Fruit fly (Drosophila melanogaster): Measurements from ENCODE around the gene CG14441.

The CG14441 gene

dm6 chrX:6744088-6744487 lies 44.8 kb downstream of the CG14441 start, which contains the start of gene RpL17 (continued):
- TF ChIP-seq pum (GFP tag; optimal IDR thresholded peaks at IDR 0.05) (peak; percentile 69), chm (GFP tag; IDR thresholded peaks at IDR 0.05) (peak; percentile 93), CG18262 (tag; optimal IDR thresholded peaks at IDR 0.05) (peak; percentile 42), CG12071 (GFP tag; optimal IDR thresholded peaks at IDR 0.05) (peak; percentile 83), CG15479 (GFP tag; optimal IDR thresholded peaks at IDR 0.05) (no peak), sc (optimal IDR thresholded peaks at IDR 0.05) (no peak), sc (GFP tag; optimal IDR thresholded peaks at IDR 0.05) (peak; percentile 45), sqz (GFP tag; optimal IDR thresholded peaks at IDR 0.05) (peak; percentile 77), Xrp1 (GFP tag; IDR thresholded peaks at IDR 0.05) (peak; percentile 53; the same call in 1 of the 2 replicates), HLH3B (GFP tag; IDR thresholded peaks at IDR 0.05) (peak; percentile 70), onecut (GFP tag; IDR thresholded peaks at IDR 0.05) (peak; percentile 87), ttk (GFP tag; IDR thresholded peaks at IDR 0.05) (peak; percentile 78), MBD-R2 (GFP tag; IDR thresholded peaks at IDR 0.05) (peak; percentile 76), CG31365 (tag; optimal IDR thresholded peaks at IDR 0.05) (peak; percentile 62), CG9437 (GFP tag; optimal IDR thresholded peaks at IDR 0.05) (peak; percentile 71), pan (optimal IDR thresholded peaks at IDR 0.05) (no peak), pan (GFP tag; optimal IDR thresholded peaks at IDR 0.05 in 1 of 2, IDR thresholded peaks at IDR 0.05 in 1 of 2) (peak in 1 of 2 experiments; percentile 81), lilli (GFP tag; optimal IDR thresholded peaks at IDR 0.05) (peak; percentile 74), Oaz (GFP tag; IDR thresholded peaks at IDR 0.05) (peak; percentile 67; the same call in 1 of the 2 replicates), CG14441 (GFP tag; IDR thresholded peaks at IDR 0.05) (peak; percentile 96), unc-4 (GFP tag; IDR thresholded peaks at IDR 0.05; ENCODE audit: partially characterized antibody) (no peak), Dref (GFP tag; IDR thresholded peaks at IDR 0.05) (peak; percentile 55), Dfd (GFP tag; optimal IDR thresholded peaks at IDR 0.05) (no peak), psq (GFP tag; optimal IDR thresholded peaks at IDR 0.05) (peak; percentile 51), CG10431 (GFP tag; optimal IDR thresholded peaks at IDR 0.05) (peak; percentile 84), dimm (GFP tag; IDR thresholded peaks at IDR 0.05) (peak; percentile 53), CG14667 (GFP tag; IDR thresholded peaks at IDR 0.05) (peak; percentile 44), fu2 (GFP tag; optimal IDR thresholded peaks at IDR 0.05) (peak; percentile 85), CG30403 (GFP tag; optimal IDR thresholded peaks at IDR 0.05) (peak; percentile 74), ftz-f1 (GFP tag; optimal IDR thresholded peaks at IDR 0.05) (peak; percentile 68), ara (GFP tag; IDR thresholded peaks at IDR 0.05) (peak; percentile 84), gem (tag; optimal IDR thresholded peaks at IDR 0.05) (peak; percentile 68), ranshi (GFP tag; IDR thresholded peaks at IDR 0.05) (peak; percentile 84), danr (GFP tag; IDR thresholded peaks at IDR 0.05) (peak; percentile 64; the same call in 1 of the 2 replicates), Aef1 (GFP tag; IDR thresholded peaks at IDR 0.05) (peak; percentile 83), CG15696 (tag; optimal IDR thresholded peaks at IDR 0.05) (peak; percentile 27), Stat92E (GFP tag; optimal IDR thresholded peaks at IDR 0.05) (peak in 1 of 3 experiments; percentile 54), scrt (GFP tag; optimal IDR thresholded peaks at IDR 0.05) (peak; percentile 71), CTCF (GFP tag; optimal IDR thresholded peaks at IDR 0.05) (peak; percentile 61), gcm (GFP tag; optimal IDR thresholded peaks at IDR 0.05) (peak; percentile 82), Lpt (GFP tag; optimal IDR thresholded peaks at IDR 0.05) (no peak), Fer1 (GFP tag; optimal IDR thresholded peaks at IDR 0.05) (peak; percentile 92), eve (GFP tag; optimal IDR thresholded peaks at IDR 0.05) (no peak), gfzf (GFP tag; optimal IDR thresholded peaks at IDR 0.05) (peak; percentile 92), CHES-1-like (GFP tag; optimal IDR thresholded peaks at IDR 0.05) (peak; percentile 86), HHEX (GFP tag; optimal IDR thresholded peaks at IDR 0.05) (peak; percentile 84), ERR (GFP tag; optimal IDR thresholded peaks at IDR 0.05) (peak; percentile 75), grn (GFP tag; optimal IDR thresholded peaks at IDR 0.05) (peak; percentile 68), CG18011 (GFP tag; optimal IDR thresholded peaks at IDR 0.05) (peak; percentile 80), al (GFP tag; IDR thresholded peaks at IDR 0.05) (peak; percentile 42; the same call in 1 of the 2 replicates), CG30431 (GFP tag; optimal IDR thresholded peaks at IDR 0.05) (peak; percentile 78), chif (GFP tag; optimal IDR thresholded peaks at IDR 0.05) (peak; percentile 81 to 85)

Data from whole organism, embryonic.